Worm (Caenorhabditis elegans) whole organism, L1 larva: ENCODE results near the gene ugt-52.

ENCODE experiments used
- ceh-82 ChIP-seq, 3 experiments: fragments of 150-350 bp in 1 of 3; sonication (generic microtip) in 2 of 3; optimal IDR thresholded peaks; 2 replicates each; lab custom pipeline; 2014 to 2017; ENCODE audit warnings: missing biosample characterization in 3 of 3, missing genetic modification characterization in 3 of 3
- ceh-88 ChIP-seq: fragments of 200-800 bp; sonication (Bioruptor generic); IDR thresholded peaks from 2 replicates; pipeline ENCODE4 v1.3.6; 2022; ENCODE audit warnings: missing genetic modification characterization, missing compliant biosample characterization
- ceh-90 ChIP-seq: sonication (generic microtip); optimal IDR thresholded peaks from 2 replicates; lab custom pipeline; 2016; ENCODE audit warnings: missing genetic modification characterization, missing compliant biosample characterization
- dpl-1 ChIP-seq, 3 experiments: fragments of 150-350 bp in 2 of 3; sonication (generic microtip) in 1 of 3; optimal IDR thresholded peaks; 2 replicates each; lab custom pipeline; 2014 to 2017; ENCODE audit warnings: missing biosample characterization in 3 of 3, missing genetic modification characterization in 3 of 3, missing genetic modification reagents in 3 of 3
- dsc-1 ChIP-seq: sonication (generic microtip); optimal IDR thresholded peaks from 2 replicates; lab custom pipeline; 2016; ENCODE audit warnings: mild to moderate bottlenecking, missing genetic modification characterization, missing compliant biosample characterization
- efl-1 ChIP-seq, 4 experiments: fragments of 150-350 bp; optimal IDR thresholded peaks in 3 of 4; peaks in 1 of 4; 1 replicate in 1 of 4; 2 replicates in 3 of 4; lab custom pipeline; 2014; ENCODE audit warnings: missing biosample characterization in 2 of 4, missing genetic modification characterization in 2 of 4, missing genetic modification reagents in 2 of 4
- elt-2 ChIP-seq: sonication (generic microtip); optimal IDR thresholded peaks from 2 replicates; lab custom pipeline; 2016; ENCODE audit warnings: missing genetic modification characterization, mild to moderate bottlenecking, inconsistent platforms, missing compliant biosample characterization, missing genetic modification reagents
- fkh-8 ChIP-seq: sonication (generic microtip); optimal IDR thresholded peaks from 2 replicates; lab custom pipeline; 2016; ENCODE audit warnings: mild to moderate bottlenecking, missing genetic modification characterization, missing compliant biosample characterization
- grh-1 ChIP-seq: fragments of 200-800 bp; sonication (Bioruptor generic); IDR thresholded peaks from 2 replicates; pipeline ENCODE4 v1.3.6; 2022; ENCODE audit warnings: missing genetic modification reagents, missing genetic modification characterization, missing compliant biosample characterization
- hlh-4 ChIP-seq: sonication (generic microtip); optimal IDR thresholded peaks from 2 replicates; lab custom pipeline; 2016; ENCODE audit warnings: mild to moderate bottlenecking, missing genetic modification characterization, missing compliant biosample characterization
- isw-1 ChIP-seq: fragments of 200-800 bp; sonication (Bioruptor generic); IDR thresholded peaks from 2 replicates; pipeline ENCODE4 v1.3.6; 2022; ENCODE audit warnings: missing genetic modification characterization, missing compliant biosample characterization
- lin-15B ChIP-seq: fragments of 150-350 bp; sonication (generic microtip); optimal IDR thresholded peaks from 3 replicates; lab custom pipeline; 2014; ENCODE audit warnings: missing biosample characterization, missing genetic modification characterization
- lin-35 ChIP-seq, 2 experiments: fragments of 150-350 bp; optimal IDR thresholded peaks; 2 replicates each; lab custom pipeline; 2014; ENCODE audit warnings: missing biosample characterization in 2 of 2, missing genetic modification characterization in 2 of 2, missing genetic modification reagents in 2 of 2
- lir-3 ChIP-seq: sonication (generic microtip); optimal IDR thresholded peaks from 2 replicates; lab custom pipeline; 2016; ENCODE audit warnings: mild to moderate bottlenecking, missing genetic modification characterization, moderate library complexity, missing compliant biosample characterization; ENCODE audit not compliant: poor library complexity
- lsy-2 ChIP-seq, 2 experiments: fragments of 150-350 bp; optimal IDR thresholded peaks; 2 replicates each; lab custom pipeline; 2014; ENCODE audit warnings: missing biosample characterization in 2 of 2, missing genetic modification characterization in 2 of 2
- mab-9 ChIP-seq: fragments of 200-800 bp; sonication (Bioruptor generic); IDR thresholded peaks from 2 replicates; pipeline ENCODE4 v1.3.6; 2022; ENCODE audit warnings: missing genetic modification reagents, missing genetic modification characterization, missing compliant biosample characterization
- mdl-1 ChIP-seq, 2 experiments: fragments of 150-350 bp; optimal IDR thresholded peaks; 2 replicates each; lab custom pipeline; 2014 to 2017; ENCODE audit warnings: missing biosample characterization in 2 of 2, missing genetic modification characterization in 2 of 2, inconsistent platforms in 1 of 2
- nhr-19 ChIP-seq: fragments of 200-800 bp; sonication (Bioruptor generic); conservative IDR thresholded peaks from 2 replicates; pipeline ENCODE4 v1.3.6; 2022; ENCODE audit warnings: missing genetic modification characterization, missing compliant biosample characterization
- nhr-20 ChIP-seq: sonication (generic microtip); optimal IDR thresholded peaks from 2 replicates; lab custom pipeline; 2016; ENCODE audit warnings: mild to moderate bottlenecking, missing genetic modification characterization, missing compliant biosample characterization
- nhr-47 ChIP-seq: sonication (generic microtip); optimal IDR thresholded peaks from 2 replicates; lab custom pipeline; 2016; ENCODE audit warnings: mild to moderate bottlenecking, missing genetic modification characterization, moderate library complexity, missing compliant biosample characterization
- nhr-71 ChIP-seq: sonication (generic microtip); optimal IDR thresholded peaks from 2 replicates; lab custom pipeline; 2016; ENCODE audit warnings: mild to moderate bottlenecking, missing genetic modification characterization, moderate library complexity, missing compliant biosample characterization
- nhr-85 ChIP-seq: sonication (generic microtip); peaks from one replicate; lab custom pipeline; 2016; ENCODE audit warnings: missing genetic modification characterization, inconsistent platforms, missing compliant biosample characterization
- nhr-90 ChIP-seq: sonication (generic microtip); optimal IDR thresholded peaks from 2 replicates; lab custom pipeline; 2016; ENCODE audit warnings: mild to moderate bottlenecking, missing genetic modification characterization, missing compliant biosample characterization; ENCODE audit not compliant: poor library complexity
- snu-23 ChIP-seq: sonication (generic microtip); optimal IDR thresholded peaks from 2 replicates; lab custom pipeline; 2016; ENCODE audit warnings: missing genetic modification characterization, missing compliant biosample characterization
- sup-37 ChIP-seq: fragments of 200-800 bp; sonication (Bioruptor generic); optimal IDR thresholded peaks from 2 replicates; lab custom pipeline; 2018; ENCODE audit warnings: mild to moderate bottlenecking, missing genetic modification characterization, missing compliant biosample characterization
- swsn-7 ChIP-seq: sonication (generic microtip); optimal IDR thresholded peaks from 2 replicates; lab custom pipeline; 2016; ENCODE audit warnings: missing genetic modification characterization, missing compliant biosample characterization
- tbx-2 ChIP-seq: sonication (generic microtip); optimal IDR thresholded peaks from 2 replicates; lab custom pipeline; 2016; ENCODE audit warnings: missing genetic modification characterization, missing compliant biosample characterization
- unc-86 ChIP-seq: sonication (generic microtip); optimal IDR thresholded peaks from 2 replicates; lab custom pipeline; 2016; ENCODE audit warnings: missing genetic modification characterization, missing compliant biosample characterization
- unc-98 ChIP-seq: fragments of 200-800 bp; sonication (Bioruptor generic); IDR thresholded peaks from 2 replicates; pipeline ENCODE4 v1.3.6; 2022; ENCODE audit warnings: missing genetic modification characterization, missing compliant biosample characterization
- xbp-1 ChIP-seq: sonication (generic microtip); optimal IDR thresholded peaks from 2 replicates; lab custom pipeline; 2016; ENCODE audit warnings: missing genetic modification characterization, missing compliant biosample characterization
- ztf-11 ChIP-seq, 2 experiments: sonication (generic microtip); optimal IDR thresholded peaks; 2 replicates each; lab custom pipeline; 2016 to 2017; ENCODE audit warnings: missing genetic modification characterization in 2 of 2, missing biosample characterization in 1 of 2, missing compliant biosample characterization in 1 of 2

ugt-52 gene

DNA sequence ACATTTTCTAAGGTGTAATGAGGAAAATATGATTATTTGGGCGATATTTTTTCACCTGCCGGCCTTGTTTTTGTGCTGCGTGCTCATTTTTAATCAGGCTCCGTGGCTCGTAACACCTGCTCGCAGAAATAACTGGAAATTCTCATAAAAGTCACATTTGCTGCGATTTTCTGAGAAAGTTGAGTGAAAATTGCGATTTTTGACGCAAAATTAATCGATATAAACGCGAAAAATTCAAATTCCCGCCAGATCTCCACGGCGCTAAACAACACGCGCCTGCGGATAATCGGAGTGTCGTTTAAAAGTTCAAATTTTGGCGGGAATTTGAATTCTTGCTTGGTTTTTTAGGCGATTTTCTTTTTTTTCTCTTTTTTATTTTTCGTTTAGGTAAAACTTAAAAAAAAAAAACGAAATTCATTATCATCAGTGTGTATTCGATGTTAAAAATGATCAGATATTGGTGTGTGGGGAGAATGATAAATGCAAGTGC is 28.5 kb downstream of the ugt-52 start, which contains the start of gene Y55F3BL.6:
Y55F3BL.6 (minus strand) TSS at position 51 of the 490 bp plus-strand sequence.
- TF ChIP-seq nhr-85 (tag; lab: Kevin White, UChicago) (peak; percentile 2), lir-3 (no peak), efl-1 (optimal IDR thresholded peaks at IDR 0.05; lab: Kevin White, UChicago) (no peak), efl-1 (GFP tag; optimal IDR thresholded peaks at IDR 0.05 in 1 of 2; lab: Kevin White, UChicago) (peak in 1 of 2 experiments; percentile 24), fkh-8 (tag; lab: Kevin White, UChicago) (peak; percentile 7), mdl-1 (tag; optimal IDR thresholded peaks at IDR 0.05; lab: Kevin White, UChicago) (no peak), hlh-4 (tag; lab: Kevin White, UChicago) (peak; percentile 7)

DNA sequence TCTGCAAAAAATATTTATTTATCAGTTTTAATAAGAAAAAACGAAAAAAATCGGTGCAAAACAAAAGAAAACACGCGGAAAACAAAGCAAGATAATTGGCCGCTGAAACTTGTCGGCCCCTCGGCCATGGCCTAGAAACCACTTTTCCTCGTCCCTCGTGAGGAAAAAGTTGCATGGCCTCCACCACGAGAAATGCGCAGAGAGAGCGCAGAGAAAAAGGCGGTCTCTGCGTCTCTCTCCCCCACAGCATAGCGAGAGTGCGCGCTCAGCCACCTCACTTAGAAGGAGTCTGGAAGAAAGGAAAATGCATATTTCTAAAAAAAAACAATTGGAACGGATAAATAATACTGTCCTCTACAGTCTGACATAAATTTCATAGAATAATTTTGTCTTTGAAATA is 34.8 kb downstream of the ugt-52 start:
- TF ChIP-seq unc-98 (GFP tag; lab: Robert Waterston, UW) = peak; percentile 57
- TF ChIP-seq nhr-90 (tag; lab: Kevin White, UChicago) = peak; percentile 46
- peak; percentile 68 to 70 for TF ChIP-seq efl-1 (optimal IDR thresholded peaks at IDR 0.05; lab: Kevin White, UChicago)
- peak; percentile 51 to 92 for TF ChIP-seq efl-1 (GFP tag; optimal IDR thresholded peaks at IDR 0.05 in 1 of 2; lab: Kevin White, UChicago)
- peak; percentile 54 for TF ChIP-seq unc-86
- peak; percentile 79 for TF ChIP-seq isw-1 (GFP tag; lab: Robert Waterston, UW)
- TF ChIP-seq mab-9 (GFP tag; lab: Robert Waterston, UW) = peak; percentile 70; the same call in 1 of the 2 replicates
- peak; percentile 70 for TF ChIP-seq nhr-71 (tag; lab: Kevin White, UChicago)
- TF ChIP-seq ceh-90 (tag; lab: Kevin White, UChicago) = peak; percentile 58
- peak; percentile 55 for TF ChIP-seq swsn-7
- TF ChIP-seq dpl-1 (GFP tag; optimal IDR thresholded peaks at IDR 0.05; lab: Kevin White, UChicago) = peak in 2 of 3 experiments; percentile 46 to 52
- peak; percentile 60 for TF ChIP-seq snu-23 (GFP tag; lab: Kevin White, UChicago)
- peak in 1 of 2 experiments; percentile 12 for TF ChIP-seq ztf-11 (tag; optimal IDR thresholded peaks at IDR 0.05; lab: Kevin White, UChicago)
- peak; percentile 53 for TF ChIP-seq tbx-2
- TF ChIP-seq nhr-47 (tag; lab: Kevin White, UChicago) = peak; percentile 75
- peak; percentile 63 for TF ChIP-seq nhr-85 (tag; lab: Kevin White, UChicago)
- peak in 1 of 2 experiments; percentile 7 for TF ChIP-seq lsy-2 (tag; optimal IDR thresholded peaks at IDR 0.05; lab: Kevin White, UChicago)
- TF ChIP-seq nhr-19 (GFP tag; lab: Robert Waterston, UW) = peak; percentile 50
- peak; percentile 0 for TF ChIP-seq elt-2 (tag; lab: Kevin White, UChicago)
- peak; percentile 41 for TF ChIP-seq dsc-1 (tag; lab: Kevin White, UChicago)
- peak; percentile 7 to 29 (median 22) for TF ChIP-seq ceh-82 (tag; optimal IDR thresholded peaks at IDR 0.05; lab: Kevin White, UChicago)
- peak; percentile 26 for TF ChIP-seq nhr-20 (tag; lab: Kevin White, UChicago)
- TF ChIP-seq grh-1 = peak; percentile 43; the same call in 1 of the 2 replicates
- peak; percentile 45; the same call in 1 of the 2 replicates for TF ChIP-seq ceh-88 (GFP tag; lab: Robert Waterston, UW)
- TF ChIP-seq xbp-1 (tag; lab: Kevin White, UChicago) = peak; percentile 44
- TF ChIP-seq lin-35 (GFP tag; optimal IDR thresholded peaks at IDR 0.05; lab: Kevin White, UChicago) = peak; percentile 24 to 48
- TF ChIP-seq fkh-8 (tag; lab: Kevin White, UChicago) = peak; percentile 8
- TF ChIP-seq lin-15B (tag; lab: Kevin White, UChicago) = peak; percentile 11

DNA sequence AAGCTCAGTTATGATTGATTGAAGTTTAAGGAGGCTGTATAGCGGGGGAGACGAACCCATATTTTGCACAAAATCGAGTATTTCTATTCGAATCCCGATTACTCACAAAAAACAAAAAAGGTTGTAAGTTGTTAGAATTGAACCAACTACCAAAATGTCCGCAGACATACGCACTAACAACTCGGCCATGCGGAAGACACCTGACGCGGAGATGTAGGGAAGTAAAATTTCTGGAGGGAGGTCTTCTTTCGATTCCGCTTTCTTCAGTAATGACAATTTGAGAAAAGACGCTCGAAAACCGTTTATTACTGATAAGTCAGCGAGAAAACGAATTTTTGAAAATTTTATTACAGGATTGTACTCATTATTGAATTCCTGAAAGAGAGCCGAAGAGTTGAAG is 39.3 kb downstream of the ugt-52 start:
- TF ChIP-seq nhr-85 (tag; lab: Kevin White, UChicago) (peak; percentile 40), efl-1 (optimal IDR thresholded peaks at IDR 0.05; lab: Kevin White, UChicago) (no peak), efl-1 (GFP tag; optimal IDR thresholded peaks at IDR 0.05 in 1 of 2; lab: Kevin White, UChicago) (peak in 1 of 2 experiments; percentile 89), sup-37 (GFP tag; lab: Kevin White, UChicago) (no peak)

DNA sequence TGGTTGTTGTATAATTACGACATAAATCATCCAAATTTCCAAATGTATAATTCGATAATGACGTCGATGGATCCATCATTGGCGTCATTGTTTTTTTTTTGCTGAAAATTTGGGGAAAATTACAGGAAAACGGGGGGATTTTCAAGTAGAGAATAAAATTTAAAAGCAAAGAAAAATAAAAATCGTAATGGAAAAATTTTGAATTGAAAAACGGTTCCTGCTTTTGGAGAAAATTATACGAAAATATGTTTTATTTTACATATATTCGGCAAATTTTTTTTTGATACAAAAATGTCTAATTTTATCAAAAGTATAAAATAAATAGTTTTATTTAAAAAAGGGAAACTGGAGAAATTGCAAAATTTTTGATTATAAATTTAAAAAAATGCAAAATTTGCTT is 46.3 kb downstream of the ugt-52 start, which contains the start of gene zipt-15:
zipt-15 (minus strand) TSS at position 101 of the 400 bp plus-strand sequence.
- TF ChIP-seq unc-86 (no peak), isw-1 (GFP tag; lab: Robert Waterston, UW) (no peak)
